Fruit fly (Drosophila melanogaster) whole organism, prepupa: ENCODE data around the gene Ir8a.

Experiments used
- Blimp-1 ChIP-seq: fragments of 200-800 bp; sonication (Bioruptor generic); optimal IDR thresholded peaks from 3 replicates; lab custom pipeline; 2017; ENCODE audit warnings: missing biosample characterization, missing genetic modification characterization, mild to moderate bottlenecking, moderate library complexity, missing genetic modification reagents
- CG10631 ChIP-seq: fragments of 200-800 bp; sonication (Bioruptor generic); optimal IDR thresholded peaks from 2 replicates; lab custom pipeline; 2016; ENCODE audit warnings: missing biosample characterization, missing genetic modification characterization
- CG11294 ChIP-seq: fragments of 200-800 bp; sonication (Bioruptor generic); IDR thresholded peaks from 2 replicates; pipeline ENCODE4 v1.3.6; 2022; ENCODE audit warnings: missing biosample characterization, missing genetic modification characterization
- CG11762 ChIP-seq: fragments of 200-800 bp; sonication (Bioruptor generic); optimal IDR thresholded peaks from 3 replicates; lab custom pipeline; 2016; ENCODE audit warnings: missing biosample characterization, missing genetic modification characterization; ENCODE audit not compliant: insufficient read depth
- CG11902 ChIP-seq: fragments of 200-800 bp; sonication (Bioruptor generic); optimal IDR thresholded peaks from 3 replicates; lab custom pipeline; 2016; ENCODE audit warnings: missing biosample characterization, missing genetic modification characterization
- CG1621 ChIP-seq: fragments of 200-800 bp; sonication (Bioruptor generic); optimal IDR thresholded peaks from 3 replicates; lab custom pipeline; 2018; ENCODE audit warnings: missing biosample characterization, mild to moderate bottlenecking, missing genetic modification characterization
- CG3032 ChIP-seq: fragments of 200-800 bp; optimal IDR thresholded peaks from 2 replicates; lab custom pipeline; 2019; ENCODE audit warnings: missing biosample characterization, mild to moderate bottlenecking, missing genetic modification characterization, moderate library complexity
- CG31627 ChIP-seq: fragments of 200-800 bp; sonication (Bioruptor generic); optimal IDR thresholded peaks from 3 replicates; lab custom pipeline; 2016; ENCODE audit warnings: missing biosample characterization, missing genetic modification characterization
- CG34406 ChIP-seq: fragments of 200-800 bp; sonication (Bioruptor generic); optimal IDR thresholded peaks from 3 replicates; lab custom pipeline; 2016; ENCODE audit warnings: missing biosample characterization, missing genetic modification characterization
- CG3919 ChIP-seq: fragments of 200-800 bp; sonication (Bioruptor generic); optimal IDR thresholded peaks from 3 replicates; lab custom pipeline; 2016; ENCODE audit warnings: missing biosample characterization, missing genetic modification characterization
- CG4318 ChIP-seq: fragments of 200-800 bp; sonication (Bioruptor generic); optimal IDR thresholded peaks from 3 replicates; lab custom pipeline; 2017; ENCODE audit warnings: missing biosample characterization, mild to moderate bottlenecking, missing genetic modification characterization
- CG6163 ChIP-seq: fragments of 200-800 bp; sonication (Bioruptor generic); IDR thresholded peaks from 3 replicates; pipeline ENCODE4 v1.3.6; 2022; ENCODE audit warnings: missing biosample characterization, missing genetic modification characterization
- CG6792 ChIP-seq: fragments of 200-800 bp; sonication (Bioruptor generic); optimal IDR thresholded peaks from 3 replicates; lab custom pipeline; 2016; ENCODE audit warnings: missing biosample characterization, missing genetic modification characterization
- CG6854 ChIP-seq: fragments of 200-800 bp; sonication (Bioruptor generic); optimal IDR thresholded peaks from 2 replicates; lab custom pipeline; 2017; ENCODE audit warnings: missing biosample characterization, mild to moderate bottlenecking, missing genetic modification characterization
- CG7368 ChIP-seq: fragments of 200-800 bp; sonication (Bioruptor generic); optimal IDR thresholded peaks from 3 replicates; lab custom pipeline; 2016; ENCODE audit warnings: missing biosample characterization, missing genetic modification characterization
- CG8119 ChIP-seq: fragments of 200-800 bp; sonication (Bioruptor generic); IDR thresholded peaks from 3 replicates; pipeline ENCODE4 v1.3.6; 2022; ENCODE audit warnings: missing biosample characterization, missing genetic modification characterization
- CG8319 ChIP-seq: fragments of 200-800 bp; sonication (Bioruptor generic); optimal IDR thresholded peaks from 3 replicates; lab custom pipeline; 2016; ENCODE audit warnings: missing biosample characterization, missing genetic modification characterization
- CG8632 ChIP-seq: fragments of 200-800 bp; sonication (Bioruptor generic); optimal IDR thresholded peaks from 3 replicates; lab custom pipeline; 2016; ENCODE audit warnings: missing biosample characterization, missing genetic modification characterization
- CG9139 ChIP-seq: fragments of 200-800 bp; sonication (Bioruptor generic); optimal IDR thresholded peaks from 3 replicates; lab custom pipeline; 2017; ENCODE audit warnings: missing biosample characterization, mild to moderate bottlenecking, missing genetic modification characterization
- Eip75B ChIP-seq: fragments of 200-800 bp; sonication (Bioruptor generic); optimal IDR thresholded peaks from 3 replicates; lab custom pipeline; 2016; ENCODE audit warnings: missing biosample characterization, missing genetic modification characterization
- Eip78C ChIP-seq: fragments of 200-800 bp; sonication (Bioruptor generic); peaks from one replicate; lab custom pipeline; 2016; ENCODE audit warnings: missing biosample characterization, missing genetic modification characterization
- Eip93F ChIP-seq: fragments of 200-800 bp; sonication (Bioruptor generic); optimal IDR thresholded peaks from 2 replicates; lab custom pipeline; 2016; ENCODE audit warnings: missing biosample characterization, mild to moderate bottlenecking, missing genetic modification characterization
- Ets21C ChIP-seq: fragments of 200-800 bp; sonication (Bioruptor generic); optimal IDR thresholded peaks from 3 replicates; lab custom pipeline; 2016; ENCODE audit warnings: missing biosample characterization, missing genetic modification characterization
- Ets96B ChIP-seq: fragments of 200-800 bp; optimal IDR thresholded peaks from 2 replicates; lab custom pipeline; 2019; ENCODE audit warnings: missing biosample characterization, mild to moderate bottlenecking, missing genetic modification characterization, moderate library complexity
- Hr38 ChIP-seq: sonication (Bioruptor generic); optimal IDR thresholded peaks from 2 replicates; lab custom pipeline; 2016; ENCODE audit warnings: missing biosample characterization, missing genetic modification characterization
- Hr4 ChIP-seq: fragments of 200-800 bp; sonication (Bioruptor generic); optimal IDR thresholded peaks from 3 replicates; lab custom pipeline; 2016; ENCODE audit warnings: missing biosample characterization, missing genetic modification characterization
- Lpt ChIP-seq: fragments of 200-800 bp; sonication (Bioruptor generic); optimal IDR thresholded peaks from 3 replicates; lab custom pipeline; 2016; ENCODE audit warnings: missing biosample characterization, missing genetic modification characterization
- Met ChIP-seq: fragments of 200-800 bp; sonication (Bioruptor generic); optimal IDR thresholded peaks from 3 replicates; lab custom pipeline; 2016; ENCODE audit warnings: missing biosample characterization, missing genetic modification characterization
- OdsH ChIP-seq: fragments of 200-800 bp; sonication (Bioruptor generic); optimal IDR thresholded peaks from 3 replicates; lab custom pipeline; 2016; ENCODE audit warnings: missing biosample characterization, missing genetic modification characterization
- Sox102F ChIP-seq: fragments of 200-800 bp; sonication (Bioruptor generic); optimal IDR thresholded peaks from 2 replicates; lab custom pipeline; 2016; ENCODE audit warnings: missing biosample characterization, mild to moderate bottlenecking, missing genetic modification characterization
- Sox15 ChIP-seq: fragments of 200-800 bp; sonication (Bioruptor generic); optimal IDR thresholded peaks from 3 replicates; lab custom pipeline; 2016; ENCODE audit warnings: missing biosample characterization, missing genetic modification characterization
- cyc ChIP-seq: fragments of 200-800 bp; sonication (Bioruptor generic); optimal IDR thresholded peaks from 3 replicates; lab custom pipeline; 2016; ENCODE audit warnings: missing biosample characterization, missing genetic modification characterization
- dac ChIP-seq: fragments of 200-800 bp; sonication (Bioruptor generic); optimal IDR thresholded peaks from 2 replicates; lab custom pipeline; 2017; ENCODE audit warnings: missing biosample characterization, mild to moderate bottlenecking, missing genetic modification characterization
- eg ChIP-seq: fragments of 200-800 bp; sonication (Bioruptor generic); IDR thresholded peaks from 3 replicates; pipeline ENCODE4 v1.3.6; 2022; ENCODE audit warnings: missing biosample characterization, missing genetic modification characterization
- fd59A ChIP-seq: fragments of 200-800 bp; sonication (Bioruptor generic); optimal IDR thresholded peaks from 2 replicates; lab custom pipeline; 2017; ENCODE audit warnings: missing biosample characterization, mild to moderate bottlenecking, missing genetic modification characterization, missing genetic modification reagents
- fd85E ChIP-seq: fragments of 200-800 bp; sonication (Bioruptor generic); optimal IDR thresholded peaks from 3 replicates; lab custom pipeline; 2016; ENCODE audit warnings: missing biosample characterization, missing genetic modification characterization
- fkh ChIP-seq: fragments of 200-800 bp; sonication (Bioruptor generic); optimal IDR thresholded peaks from 3 replicates; lab custom pipeline; 2017; ENCODE audit warnings: missing biosample characterization, mild to moderate bottlenecking, missing genetic modification characterization, moderate library complexity
- lz ChIP-seq: fragments of 200-800 bp; sonication (Bioruptor generic); optimal IDR thresholded peaks from 3 replicates; lab custom pipeline; 2016; ENCODE audit warnings: missing biosample characterization, missing genetic modification characterization
- pdm3 ChIP-seq: fragments of 200-800 bp; sonication (Bioruptor generic); optimal IDR thresholded peaks from 3 replicates; lab custom pipeline; 2016; ENCODE audit warnings: missing biosample characterization, missing genetic modification characterization
- salr ChIP-seq, 2 experiments: fragments of 200-800 bp; sonication (Bioruptor generic); optimal IDR thresholded peaks; 3 replicates each; lab custom pipeline; 2016 to 2018; ENCODE audit warnings: missing biosample characterization in 2 of 2, missing genetic modification characterization in 2 of 2, mild to moderate bottlenecking in 1 of 2
- spab ChIP-seq: fragments of 200-800 bp; sonication (Bioruptor generic); optimal IDR thresholded peaks from 2 replicates; lab custom pipeline; 2017; ENCODE audit warnings: missing biosample characterization, mild to moderate bottlenecking, missing genetic modification characterization, missing genetic modification reagents
- ss ChIP-seq, 2 experiments: fragments of 200-800 bp; sonication (Bioruptor generic); optimal IDR thresholded peaks; 2 replicates in 1 of 2; 3 replicates in 1 of 2; lab custom pipeline; 2017 to 2018; ENCODE audit warnings: mild to moderate bottlenecking in 2 of 2, missing biosample characterization in 2 of 2, missing genetic modification characterization in 2 of 2, moderate library complexity in 1 of 2
- svp ChIP-seq: fragments of 200-800 bp; sonication (Bioruptor generic); peaks from one replicate; lab custom pipeline; 2016; ENCODE audit warnings: missing biosample characterization, missing genetic modification characterization
- topi ChIP-seq: fragments of 200-800 bp; sonication (Bioruptor generic); optimal IDR thresholded peaks from 3 replicates; lab custom pipeline; 2016; ENCODE audit warnings: missing biosample characterization, missing genetic modification characterization
- vri ChIP-seq: fragments of 200-800 bp; sonication (Bioruptor generic); optimal IDR thresholded peaks from 3 replicates; lab custom pipeline; 2016; ENCODE audit warnings: missing biosample characterization, mild to moderate bottlenecking, missing genetic modification characterization

Gene Ir8a

dm6 chrX:9252051-9252708 lies 15.8 kb upstream of the Ir8a start (continued):
- peak; percentile 68 for TF ChIP-seq svp (GFP tag; lab: Kevin White, UChicago)
- no peak for TF ChIP-seq fkh
- TF ChIP-seq dac (GFP tag; lab: Kevin White, UChicago): peak; percentile 9
- no peak for TF ChIP-seq Hr38 (GFP tag; lab: Kevin White, UChicago)
- TF ChIP-seq fd85E: no peak
- no peak for TF ChIP-seq ss (GFP tag; optimal IDR thresholded peaks at IDR 0.05; lab: Kevin White, UChicago)
- peak; percentile 12 for TF ChIP-seq lz (GFP tag; lab: Kevin White, UChicago)
- peak; percentile 1 for TF ChIP-seq CG8632 (GFP tag; lab: Kevin White, UChicago)
- TF ChIP-seq Lpt (GFP tag; lab: Kevin White, UChicago): no peak
- TF ChIP-seq Met (GFP tag; lab: Kevin White, UChicago): no peak
- no peak for TF ChIP-seq Sox102F (GFP tag; lab: Kevin White, UChicago)
- no peak for TF ChIP-seq CG6792 (GFP tag; lab: Kevin White, UChicago)
- TF ChIP-seq OdsH (GFP tag; lab: Kevin White, UChicago): no peak
- TF ChIP-seq spab: no peak
- TF ChIP-seq CG4318 (GFP tag; lab: Kevin White, UChicago): no peak
- TF ChIP-seq cyc (GFP tag; lab: Kevin White, UChicago): no peak

- TF ChIP-seq CG6792 (GFP tag; lab: Kevin White, UChicago) (peak; percentile 44), CG11902 (peak; percentile 59), CG10631 (GFP tag; lab: Kevin White, UChicago) (peak; percentile 49), dac (GFP tag; lab: Kevin White, UChicago) (peak; percentile 17), fd85E (peak; percentile 19), CG9139 (no peak), fkh (peak; percentile 33), Hr4 (GFP tag; lab: Kevin White, UChicago) (peak; percentile 54), CG3919 (GFP tag; lab: Kevin White, UChicago) (peak; percentile 63), spab (peak; percentile 31), CG8319 (GFP tag; lab: Kevin White, UChicago) (peak; percentile 20), Ets96B (tag; lab: Kevin White, UChicago) (peak; percentile 51), fd59A (GFP tag; lab: Kevin White, UChicago) (peak; percentile 47), CG8632 (GFP tag; lab: Kevin White, UChicago) (peak; percentile 56), Sox15 (GFP tag; lab: Kevin White, UChicago) (peak; percentile 52), CG1621 (tag; lab: Kevin White, UChicago) (peak; percentile 56), CG3032 (tag; lab: Kevin White, UChicago) (peak; percentile 60), CG11762 (GFP tag; lab: Kevin White, UChicago) (peak; percentile 24), svp (GFP tag; lab: Kevin White, UChicago) (peak; percentile 88), Hr38 (GFP tag; lab: Kevin White, UChicago) (no peak), CG6163 (GFP tag; lab: Robert Waterston, UW) (peak; percentile 78), vri (GFP tag; lab: Kevin White, UChicago) (peak; percentile 57), CG8119 (GFP tag; lab: Robert Waterston, UW) (peak; percentile 30; the same call in 2 of the 3 replicates), salr (GFP tag; optimal IDR thresholded peaks at IDR 0.05; lab: Kevin White, UChicago) (peak; percentile 8 to 77), CG31627 (GFP tag; lab: Kevin White, UChicago) (peak; percentile 67), Eip75B (GFP tag; lab: Kevin White, UChicago) (peak; percentile 45), CG11294 (GFP tag; lab: Robert Waterston, UW) (peak; percentile 31; the same call in 1 of the 2 replicates), CG7368 (GFP tag; lab: Kevin White, UChicago) (peak; percentile 65), topi (GFP tag; lab: Kevin White, UChicago) (peak; percentile 72), Eip93F (no peak), eg (GFP tag; lab: Robert Waterston, UW) (peak; percentile 67), Sox102F (GFP tag; lab: Kevin White, UChicago) (peak; percentile 72), Blimp-1 (GFP tag; lab: Kevin White, UChicago) (peak; percentile 10), Eip78C (GFP tag; lab: Kevin White, UChicago) (peak; percentile 88), Met (GFP tag; lab: Kevin White, UChicago) (peak; percentile 78), Ets21C (GFP tag; lab: Kevin White, UChicago) (peak; percentile 39), CG6854 (GFP tag; lab: Kevin White, UChicago) (no peak), pdm3 (GFP tag; lab: Kevin White, UChicago) (peak; percentile 73), OdsH (GFP tag; lab: Kevin White, UChicago) (peak; percentile 63), CG4318 (GFP tag; lab: Kevin White, UChicago) (peak; percentile 52), CG34406 (GFP tag; lab: Kevin White, UChicago) (peak; percentile 52), lz (GFP tag; lab: Kevin White, UChicago) (peak; percentile 85)
Observed at dm6 chrX:9251212-9251877, 15.0 kb upstream of the Ir8a start.
